Fruit fly (Drosophila melanogaster) whole organism, prepupa: ENCODE measurements around the gene CG32428.

Source experiments
- CG10669 ChIP-seq: fragments of 200-800 bp; sonication (Bioruptor generic); optimal IDR thresholded peaks from 3 replicates; lab custom pipeline; 2018; ENCODE audit warnings: missing biosample characterization, mild to moderate bottlenecking, missing genetic modification characterization, moderate library complexity
- CG11294 ChIP-seq: fragments of 200-800 bp; sonication (Bioruptor generic); IDR thresholded peaks from 2 replicates; pipeline ENCODE4 v1.3.6; 2022; ENCODE audit warnings: missing biosample characterization, missing genetic modification characterization
- CG11762 ChIP-seq: fragments of 200-800 bp; sonication (Bioruptor generic); optimal IDR thresholded peaks from 3 replicates; lab custom pipeline; 2016; ENCODE audit warnings: missing biosample characterization, missing genetic modification characterization; ENCODE audit not compliant: insufficient read depth
- CG11902 ChIP-seq: fragments of 200-800 bp; sonication (Bioruptor generic); optimal IDR thresholded peaks from 3 replicates; lab custom pipeline; 2016; ENCODE audit warnings: missing biosample characterization, missing genetic modification characterization
- CG15336 ChIP-seq: fragments of 200-800 bp; sonication (Bioruptor generic); IDR thresholded peaks from 2 replicates; pipeline ENCODE4 v1.3.6; 2022; ENCODE audit warnings: missing biosample characterization, missing genetic modification characterization
- CG1621 ChIP-seq: fragments of 200-800 bp; sonication (Bioruptor generic); optimal IDR thresholded peaks from 3 replicates; lab custom pipeline; 2018; ENCODE audit warnings: missing biosample characterization, mild to moderate bottlenecking, missing genetic modification characterization
- CG16779 ChIP-seq: fragments of 200-800 bp; sonication (Bioruptor generic); optimal IDR thresholded peaks from 3 replicates; lab custom pipeline; 2017; ENCODE audit warnings: missing biosample characterization, mild to moderate bottlenecking, missing genetic modification characterization
- CG3032 ChIP-seq: fragments of 200-800 bp; optimal IDR thresholded peaks from 2 replicates; lab custom pipeline; 2019; ENCODE audit warnings: missing biosample characterization, mild to moderate bottlenecking, missing genetic modification characterization, moderate library complexity
- CG31627 ChIP-seq: fragments of 200-800 bp; sonication (Bioruptor generic); optimal IDR thresholded peaks from 3 replicates; lab custom pipeline; 2016; ENCODE audit warnings: missing biosample characterization, missing genetic modification characterization
- CG34406 ChIP-seq: fragments of 200-800 bp; sonication (Bioruptor generic); optimal IDR thresholded peaks from 3 replicates; lab custom pipeline; 2016; ENCODE audit warnings: missing biosample characterization, missing genetic modification characterization
- CG4318 ChIP-seq: fragments of 200-800 bp; sonication (Bioruptor generic); optimal IDR thresholded peaks from 3 replicates; lab custom pipeline; 2017; ENCODE audit warnings: missing biosample characterization, mild to moderate bottlenecking, missing genetic modification characterization
- CG6163 ChIP-seq: fragments of 200-800 bp; sonication (Bioruptor generic); IDR thresholded peaks from 3 replicates; pipeline ENCODE4 v1.3.6; 2022; ENCODE audit warnings: missing biosample characterization, missing genetic modification characterization
- CG6276 ChIP-seq: fragments of 200-800 bp; sonication (Bioruptor generic); optimal IDR thresholded peaks from 2 replicates; lab custom pipeline; 2017; ENCODE audit warnings: missing biosample characterization, mild to moderate bottlenecking, missing genetic modification characterization
- CG6808 ChIP-seq: fragments of 200-800 bp; sonication (Bioruptor generic); optimal IDR thresholded peaks from 3 replicates; lab custom pipeline; 2017; ENCODE audit warnings: missing biosample characterization, missing genetic modification characterization, mild to moderate bottlenecking, moderate library complexity, missing genetic modification reagents
- CG6854 ChIP-seq: fragments of 200-800 bp; sonication (Bioruptor generic); optimal IDR thresholded peaks from 2 replicates; lab custom pipeline; 2017; ENCODE audit warnings: missing biosample characterization, mild to moderate bottlenecking, missing genetic modification characterization
- CG8119 ChIP-seq: fragments of 200-800 bp; sonication (Bioruptor generic); IDR thresholded peaks from 3 replicates; pipeline ENCODE4 v1.3.6; 2022; ENCODE audit warnings: missing biosample characterization, missing genetic modification characterization
- CG9139 ChIP-seq: fragments of 200-800 bp; sonication (Bioruptor generic); optimal IDR thresholded peaks from 3 replicates; lab custom pipeline; 2017; ENCODE audit warnings: missing biosample characterization, mild to moderate bottlenecking, missing genetic modification characterization
- Eip75B ChIP-seq: fragments of 200-800 bp; sonication (Bioruptor generic); optimal IDR thresholded peaks from 3 replicates; lab custom pipeline; 2016; ENCODE audit warnings: missing biosample characterization, missing genetic modification characterization
- Eip78C ChIP-seq: fragments of 200-800 bp; sonication (Bioruptor generic); peaks from one replicate; lab custom pipeline; 2016; ENCODE audit warnings: missing biosample characterization, missing genetic modification characterization
- Eip93F ChIP-seq: fragments of 200-800 bp; sonication (Bioruptor generic); optimal IDR thresholded peaks from 2 replicates; lab custom pipeline; 2016; ENCODE audit warnings: missing biosample characterization, mild to moderate bottlenecking, missing genetic modification characterization
- Gug ChIP-seq: fragments of 200-800 bp; sonication (Bioruptor generic); IDR thresholded peaks from 2 replicates; pipeline ENCODE4 v1.3.6; 2022; ENCODE audit warnings: missing biosample characterization, missing genetic modification characterization
- Hr39 ChIP-seq: fragments of 200-800 bp; sonication (Bioruptor generic); optimal IDR thresholded peaks from 2 replicates; lab custom pipeline; 2016; ENCODE audit warnings: missing biosample characterization, missing genetic modification characterization
- Hr4 ChIP-seq: fragments of 200-800 bp; sonication (Bioruptor generic); optimal IDR thresholded peaks from 3 replicates; lab custom pipeline; 2016; ENCODE audit warnings: missing biosample characterization, missing genetic modification characterization
- Met ChIP-seq: fragments of 200-800 bp; sonication (Bioruptor generic); optimal IDR thresholded peaks from 3 replicates; lab custom pipeline; 2016; ENCODE audit warnings: missing biosample characterization, missing genetic modification characterization
- OdsH ChIP-seq: fragments of 200-800 bp; sonication (Bioruptor generic); optimal IDR thresholded peaks from 3 replicates; lab custom pipeline; 2016; ENCODE audit warnings: missing biosample characterization, missing genetic modification characterization
- Smox ChIP-seq: fragments of 200-800 bp; sonication (Bioruptor generic); optimal IDR thresholded peaks from 3 replicates; lab custom pipeline; 2016; ENCODE audit warnings: missing biosample characterization, missing genetic modification characterization
- Sox14 ChIP-seq: fragments of 200-800 bp; sonication (Bioruptor generic); optimal IDR thresholded peaks from 3 replicates; lab custom pipeline; 2016; ENCODE audit warnings: missing biosample characterization, missing genetic modification characterization
- Sox15 ChIP-seq: fragments of 200-800 bp; sonication (Bioruptor generic); optimal IDR thresholded peaks from 3 replicates; lab custom pipeline; 2016; ENCODE audit warnings: missing biosample characterization, missing genetic modification characterization
- achi ChIP-seq: fragments of 200-800 bp; sonication (Bioruptor generic); optimal IDR thresholded peaks from 3 replicates; lab custom pipeline; 2016; ENCODE audit warnings: missing biosample characterization, missing genetic modification characterization
- cyc ChIP-seq: fragments of 200-800 bp; sonication (Bioruptor generic); optimal IDR thresholded peaks from 3 replicates; lab custom pipeline; 2016; ENCODE audit warnings: missing biosample characterization, missing genetic modification characterization
- dac ChIP-seq: fragments of 200-800 bp; sonication (Bioruptor generic); optimal IDR thresholded peaks from 2 replicates; lab custom pipeline; 2017; ENCODE audit warnings: missing biosample characterization, mild to moderate bottlenecking, missing genetic modification characterization
- dsx ChIP-seq: fragments of 200-800 bp; optimal IDR thresholded peaks from 3 replicates; lab custom pipeline; 2019; ENCODE audit warnings: missing biosample characterization, mild to moderate bottlenecking, missing genetic modification characterization, moderate library complexity; ENCODE audit not compliant: poor library complexity, severe bottlenecking
- esn ChIP-seq: fragments of 200-800 bp; sonication (Bioruptor generic); optimal IDR thresholded peaks from 2 replicates; lab custom pipeline; 2016; ENCODE audit warnings: missing biosample characterization, mild to moderate bottlenecking, missing genetic modification characterization, moderate library complexity
- fd59A ChIP-seq: fragments of 200-800 bp; sonication (Bioruptor generic); optimal IDR thresholded peaks from 2 replicates; lab custom pipeline; 2017; ENCODE audit warnings: missing biosample characterization, mild to moderate bottlenecking, missing genetic modification characterization, missing genetic modification reagents
- lz ChIP-seq: fragments of 200-800 bp; sonication (Bioruptor generic); optimal IDR thresholded peaks from 3 replicates; lab custom pipeline; 2016; ENCODE audit warnings: missing biosample characterization, missing genetic modification characterization
- pdm3 ChIP-seq: fragments of 200-800 bp; sonication (Bioruptor generic); optimal IDR thresholded peaks from 3 replicates; lab custom pipeline; 2016; ENCODE audit warnings: missing biosample characterization, missing genetic modification characterization
- salr ChIP-seq, 2 experiments: fragments of 200-800 bp; sonication (Bioruptor generic); optimal IDR thresholded peaks; 3 replicates each; lab custom pipeline; 2016 to 2018; ENCODE audit warnings: missing biosample characterization in 2 of 2, missing genetic modification characterization in 2 of 2, mild to moderate bottlenecking in 1 of 2
- ss ChIP-seq, 2 experiments: fragments of 200-800 bp; sonication (Bioruptor generic); optimal IDR thresholded peaks; 2 replicates in 1 of 2; 3 replicates in 1 of 2; lab custom pipeline; 2017 to 2018; ENCODE audit warnings: mild to moderate bottlenecking in 2 of 2, missing biosample characterization in 2 of 2, missing genetic modification characterization in 2 of 2, moderate library complexity in 1 of 2
- svp ChIP-seq: fragments of 200-800 bp; sonication (Bioruptor generic); peaks from one replicate; lab custom pipeline; 2016; ENCODE audit warnings: missing biosample characterization, missing genetic modification characterization
- topi ChIP-seq: fragments of 200-800 bp; sonication (Bioruptor generic); optimal IDR thresholded peaks from 3 replicates; lab custom pipeline; 2016; ENCODE audit warnings: missing biosample characterization, missing genetic modification characterization
- vri ChIP-seq: fragments of 200-800 bp; sonication (Bioruptor generic); optimal IDR thresholded peaks from 3 replicates; lab custom pipeline; 2016; ENCODE audit warnings: missing biosample characterization, mild to moderate bottlenecking, missing genetic modification characterization

The CG32428 gene

dm6 chr3L:20444815-20445519, 28.6 kb downstream of the CG32428 start (continued):
- peak; percentile 80 for TF ChIP-seq CG11294 (GFP tag; lab: Robert Waterston, UW)
- TF ChIP-seq salr (GFP tag; optimal IDR thresholded peaks at IDR 0.05; lab: Kevin White, UChicago): peak; percentile 68 to 91
- peak; percentile 75 for TF ChIP-seq CG31627 (GFP tag; lab: Kevin White, UChicago)
- TF ChIP-seq svp (GFP tag; lab: Kevin White, UChicago): peak; percentile 96
- TF ChIP-seq CG9139 (GFP tag; lab: Kevin White, UChicago): peak; percentile 76
- TF ChIP-seq OdsH: peak; percentile 94
- peak; percentile 80 for TF ChIP-seq CG1621 (tag; lab: Kevin White, UChicago)
- TF ChIP-seq CG3032 (tag; lab: Kevin White, UChicago): peak; percentile 73
- peak; percentile 80 for TF ChIP-seq dac (GFP tag; lab: Kevin White, UChicago)
- TF ChIP-seq CG11902 (GFP tag; lab: Kevin White, UChicago): peak; percentile 80
- peak; percentile 64 for TF ChIP-seq fd59A (GFP tag; lab: Kevin White, UChicago)
- TF ChIP-seq CG10669: peak; percentile 85
- TF ChIP-seq CG11762 (GFP tag; lab: Kevin White, UChicago): peak; percentile 84
- peak; percentile 81 for TF ChIP-seq Hr39 (GFP tag; lab: Kevin White, UChicago)
- peak; percentile 84 for TF ChIP-seq lz (GFP tag; lab: Kevin White, UChicago)
- TF ChIP-seq topi: peak; percentile 91
- peak; percentile 85 for TF ChIP-seq Gug (GFP tag; lab: Robert Waterston, UW)
- peak; percentile 93 for TF ChIP-seq esn (GFP tag; lab: Kevin White, UChicago)

dm6 chr3L:20442674-20443313, 30.7 kb downstream of the CG32428 start:
- no peak for TF ChIP-seq Hr4 (GFP tag; lab: Kevin White, UChicago)
- TF ChIP-seq Eip78C (GFP tag; lab: Kevin White, UChicago): peak; percentile 38
- TF ChIP-seq CG16779 (tag; lab: Kevin White, UChicago): no peak
- TF ChIP-seq CG11762 (GFP tag; lab: Kevin White, UChicago): no peak
- TF ChIP-seq achi (GFP tag; lab: Kevin White, UChicago): no peak
- no peak for TF ChIP-seq Sox15 (GFP tag; lab: Kevin White, UChicago)

- TF ChIP-seq ss (GFP tag; optimal IDR thresholded peaks at IDR 0.05; lab: Kevin White, UChicago) (no peak), vri (GFP tag; lab: Kevin White, UChicago) (no peak), esn (GFP tag; lab: Kevin White, UChicago) (peak; percentile 63), Smox (no peak), CG6854 (GFP tag; lab: Kevin White, UChicago) (peak; percentile 57), CG31627 (GFP tag; lab: Kevin White, UChicago) (peak; percentile 27), Gug (GFP tag; lab: Robert Waterston, UW) (no peak), pdm3 (GFP tag; lab: Kevin White, UChicago) (no peak), CG16779 (tag; lab: Kevin White, UChicago) (no peak), CG6163 (GFP tag; lab: Robert Waterston, UW) (peak; percentile 61; the same call in 1 of the 3 replicates), Met (GFP tag; lab: Kevin White, UChicago) (no peak), Eip75B (no peak), dsx (peak; percentile 82), Eip93F (GFP tag; lab: Kevin White, UChicago) (no peak), CG6276 (GFP tag; lab: Kevin White, UChicago) (no peak), CG15336 (GFP tag; lab: Robert Waterston, UW) (peak; percentile 61), CG8119 (GFP tag; lab: Robert Waterston, UW) (no peak), Sox15 (GFP tag; lab: Kevin White, UChicago) (peak; percentile 40), CG11762 (GFP tag; lab: Kevin White, UChicago) (peak; percentile 41), dac (GFP tag; lab: Kevin White, UChicago) (no peak), Hr4 (GFP tag; lab: Kevin White, UChicago) (no peak), CG4318 (no peak), Sox14 (GFP tag; lab: Kevin White, UChicago) (no peak), topi (no peak), OdsH (no peak), lz (GFP tag; lab: Kevin White, UChicago) (peak; percentile 37), cyc (GFP tag; lab: Kevin White, UChicago) (peak; percentile 53), CG11902 (GFP tag; lab: Kevin White, UChicago) (peak; percentile 37), CG34406 (GFP tag; lab: Kevin White, UChicago) (peak; percentile 75), CG6808 (no peak), salr (GFP tag; optimal IDR thresholded peaks at IDR 0.05; lab: Kevin White, UChicago) (no peak)
These were observed 31.7 kb downstream of the CG32428 start, which contains the start of gene CG5910 for dm6 chr3L:20441632-20442469. TSS of gene CG5910 (plus strand) at chr3L:20442419.
